Fruit fly (Drosophila melanogaster) whole organism, pupa: ENCODE measurements around the gene Kat60.

Experiments
- CG13204 ChIP-seq: fragments of 200-800 bp; sonication (Bioruptor generic); optimal IDR thresholded peaks from 2 replicates; lab custom pipeline; 2018; ENCODE audit warnings: missing biosample characterization, mild to moderate bottlenecking, missing genetic modification characterization, moderate library complexity
- CG14655 ChIP-seq: fragments of 200-800 bp; sonication (Bioruptor generic); optimal IDR thresholded peaks from 3 replicates; lab custom pipeline; 2017; ENCODE audit warnings: mild to moderate bottlenecking, missing biosample characterization, missing genetic modification reagents, missing genetic modification characterization
- CG15710 ChIP-seq: fragments of 200-800 bp; sonication (Bioruptor generic); optimal IDR thresholded peaks from 2 replicates; lab custom pipeline; 2018; ENCODE audit warnings: missing biosample characterization, mild to moderate bottlenecking, missing genetic modification characterization, moderate library complexity
- CG34367 ChIP-seq: fragments of 200-800 bp; sonication (Bioruptor generic); optimal IDR thresholded peaks from 2 replicates; lab custom pipeline; 2018; ENCODE audit warnings: missing biosample characterization, mild to moderate bottlenecking, missing genetic modification characterization
- CG4496 ChIP-seq: fragments of 200-800 bp; sonication (Bioruptor generic); IDR thresholded peaks from 3 replicates; pipeline ENCODE4 v1.3.6; 2022; ENCODE audit warnings: missing biosample characterization, missing genetic modification characterization
- CG9948 ChIP-seq: fragments of 200-800 bp; sonication (Bioruptor generic); optimal IDR thresholded peaks from 2 replicates; lab custom pipeline; 2018; ENCODE audit warnings: missing biosample characterization, mild to moderate bottlenecking, missing genetic modification characterization, moderate library complexity
- EcR ChIP-seq: fragments of 200-800 bp; sonication (Bioruptor generic); optimal IDR thresholded peaks from 3 replicates; lab custom pipeline; 2019; ENCODE audit warnings: missing biosample characterization, missing genetic modification characterization, mild to moderate bottlenecking, moderate library complexity, missing genetic modification reagents
- Ets98B ChIP-seq: fragments of 200-800 bp; sonication (Bioruptor generic); IDR thresholded peaks from 2 replicates; pipeline ENCODE4 v1.3.6; 2022; ENCODE audit warnings: missing biosample characterization, missing genetic modification characterization
- Pif1A ChIP-seq: fragments of 200-800 bp; sonication (Bioruptor generic); optimal IDR thresholded peaks from 3 replicates; lab custom pipeline; 2016; ENCODE audit warnings: missing biosample characterization, missing genetic modification characterization
- Pif1B ChIP-seq: fragments of 200-800 bp; sonication (Bioruptor generic); optimal IDR thresholded peaks from 3 replicates; lab custom pipeline; 2016; ENCODE audit warnings: missing biosample characterization, missing genetic modification characterization
- Snoo ChIP-seq: fragments of 200-800 bp; sonication (Bioruptor generic); optimal IDR thresholded peaks from 3 replicates; lab custom pipeline; 2017; ENCODE audit warnings: missing biosample characterization, mild to moderate bottlenecking, missing genetic modification characterization, inconsistent platforms
- fd96Ca ChIP-seq: fragments of 200-800 bp; sonication (Bioruptor generic); IDR thresholded peaks from 3 replicates; pipeline ENCODE4 v1.3.6; 2022; ENCODE audit warnings: missing biosample characterization, missing genetic modification characterization
- gl ChIP-seq: fragments of 200-800 bp; sonication (Bioruptor generic); optimal IDR thresholded peaks from 2 replicates; lab custom pipeline; 2018; ENCODE audit warnings: missing biosample characterization, mild to moderate bottlenecking, missing genetic modification characterization
- rn ChIP-seq: fragments of 200-800 bp; sonication (Bioruptor generic); IDR thresholded peaks from 2 replicates; pipeline ENCODE4 v1.3.6; 2022; ENCODE audit warnings: missing biosample characterization, missing genetic modification characterization

- TF ChIP-seq CG14655 (peak; percentile 7), Ets98B (GFP tag; lab: Robert Waterston, UW) (no peak), fd96Ca (GFP tag; lab: Robert Waterston, UW) (no peak), CG15710 (no peak), Snoo (tag; lab: Kevin White, UChicago) (no peak), Pif1B (GFP tag; lab: Kevin White, UChicago) (no peak), CG13204 (GFP tag; lab: Kevin White, UChicago) (no peak), EcR (GFP tag; lab: Kevin White, UChicago) (no peak), CG4496 (GFP tag; lab: Robert Waterston, UW) (no peak), rn (GFP tag; lab: Robert Waterston, UW) (no peak), gl (tag; lab: Kevin White, UChicago) (no peak), Pif1A (peak; percentile 8), CG34367 (no peak), CG9948 (tag; lab: Kevin White, UChicago) (no peak)
These were observed 38.7 kb downstream of the Kat60 start for dm6 chr3R:5193271-5193670.
